Fruit fly (Drosophila melanogaster): Measurements from ENCODE around the gene Top2.

Top2 gene

DNA sequence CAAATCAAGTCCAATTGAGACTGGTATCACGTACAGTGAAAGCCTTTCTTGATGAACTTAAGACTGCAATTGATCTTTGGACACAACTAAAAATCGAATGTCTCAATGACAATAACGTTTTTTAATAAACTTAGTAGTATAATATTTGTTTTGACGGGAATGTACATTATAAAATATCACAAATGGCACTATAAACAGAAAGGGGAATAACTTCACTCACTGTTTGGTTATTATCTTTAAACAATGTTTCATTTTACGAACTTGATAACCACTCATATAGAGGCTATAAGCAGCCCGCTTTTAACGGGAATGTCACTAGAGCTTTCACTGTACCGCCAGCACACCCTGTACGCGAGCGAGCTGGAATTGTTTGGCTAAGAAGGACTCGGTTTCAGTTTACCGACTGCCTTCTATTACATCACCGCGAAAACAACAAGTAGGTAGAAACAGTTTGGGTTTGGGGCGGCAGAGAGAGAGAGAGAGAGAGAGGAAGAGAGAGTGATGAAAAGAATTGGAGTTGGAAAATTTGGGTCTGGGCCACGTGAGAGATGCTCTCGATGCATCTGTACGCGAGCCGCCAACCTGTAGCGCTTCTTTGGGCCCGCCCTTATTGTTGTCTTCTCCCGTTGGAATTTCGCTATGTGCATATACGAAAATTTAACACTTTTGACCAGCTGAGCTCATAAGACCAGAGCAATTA, 55.5 kb downstream of the Top2 start:
- TF ChIP-seq CG17801 (GFP tag; optimal IDR thresholded peaks at IDR 0.05; ENCODE audit: partially characterized antibody): no peak

All from ovary, adult (tissue).